Fruit fly (Drosophila melanogaster): Measurements from ENCODE around the gene PGAP5.

PGAP5 gene

DNA sequence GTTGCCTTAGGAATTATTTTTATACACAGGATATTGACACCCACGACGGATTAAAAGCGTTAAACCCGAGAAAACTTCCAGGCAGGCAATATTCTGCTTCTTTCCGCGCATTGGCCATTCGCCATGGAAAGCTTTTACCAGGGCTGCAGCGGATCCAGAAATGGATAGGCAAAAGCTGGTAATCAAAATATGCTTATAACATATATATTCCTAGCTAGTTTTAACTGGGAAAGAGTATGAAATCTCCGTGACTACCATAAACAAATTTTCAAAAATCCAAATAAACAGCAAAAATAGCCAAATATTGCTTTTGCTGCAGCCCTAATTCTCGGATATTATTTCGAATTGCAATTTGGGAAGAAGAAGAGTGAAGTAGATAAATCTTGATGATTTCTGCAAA lies 39.2 kb upstream of the PGAP5 start, which contains the start of the genes PAPLA1 and Rbsn-5:
PAPLA1 (minus strand) TSS at position 141 of the 400 bp plus-strand sequence.
Rbsn-5 (plus strand) TSS at position 335 of the 400 bp plus-strand sequence.
- TF ChIP-seq lola (GFP tag; optimal IDR thresholded peaks at IDR 0.05) (no peak), woc (GFP tag; optimal IDR thresholded peaks at IDR 0.05) (peak; percentile 95), Myc (optimal IDR thresholded peaks at IDR 0.05) (peak; percentile 71), sage (GFP tag; optimal IDR thresholded peaks at IDR 0.05) (no peak), jim (GFP tag; optimal IDR thresholded peaks at IDR 0.05) (no peak), GATAd (GFP tag; optimal IDR thresholded peaks at IDR 0.05) (peak; percentile 83), Sp1 (GFP tag; optimal IDR thresholded peaks at IDR 0.05) (peak; percentile 93), Abd-B (GFP tag; optimal IDR thresholded peaks at IDR 0.05) (no peak), ey (GFP tag; optimal IDR thresholded peaks at IDR 0.05) (peak; percentile 95), Vsx2 (GFP tag; optimal IDR thresholded peaks at IDR 0.05; ENCODE audit: partially characterized antibody) (no peak), usp (GFP tag; optimal IDR thresholded peaks at IDR 0.05) (no peak), pan (optimal IDR thresholded peaks at IDR 0.05) (no peak), CG32264 (GFP tag; optimal IDR thresholded peaks at IDR 0.05) (peak; percentile 84), HLH106 (tag; optimal IDR thresholded peaks at IDR 0.05) (peak; percentile 96), Dfd (GFP tag; optimal IDR thresholded peaks at IDR 0.05) (no peak), Jra (GFP tag; optimal IDR thresholded peaks at IDR 0.05) (peak; percentile 96), br (GFP tag; optimal IDR thresholded peaks at IDR 0.05) (peak; percentile 96), tai (GFP tag; optimal IDR thresholded peaks at IDR 0.05) (peak; percentile 97), fru (GFP tag; optimal IDR thresholded peaks at IDR 0.05) (peak; percentile 95), psq (GFP tag; optimal IDR thresholded peaks at IDR 0.05) (peak; percentile 86), OdsH (GFP tag; optimal IDR thresholded peaks at IDR 0.05) (peak; percentile 93), Dif (GFP tag; optimal IDR thresholded peaks at IDR 0.05; ENCODE audit: partially characterized antibody) (no peak), CrebA (GFP tag; optimal IDR thresholded peaks at IDR 0.05; ENCODE audit: borderline replicate concordance) (no peak), N (GFP tag; optimal IDR thresholded peaks at IDR 0.05) (no peak), Hr83 (GFP tag; optimal IDR thresholded peaks at IDR 0.05; ENCODE audit: poor library complexity, severe bottlenecking) (peak; percentile 93), foxo (GFP tag; optimal IDR thresholded peaks at IDR 0.05) (peak; percentile 51 to 97), brk (GFP tag; optimal IDR thresholded peaks at IDR 0.05) (peak; percentile 93), dmrt93B (GFP tag; optimal IDR thresholded peaks at IDR 0.05) (peak; percentile 84), Hr78 (GFP tag; optimal IDR thresholded peaks at IDR 0.05) (no peak), sv (GFP tag; optimal IDR thresholded peaks at IDR 0.05) (peak; percentile 92), Mio (GFP tag; optimal IDR thresholded peaks at IDR 0.05) (peak; percentile 52), CG9705 (GFP tag; optimal IDR thresholded peaks at IDR 0.05) (peak; percentile 94), dl (GFP tag; optimal IDR thresholded peaks at IDR 0.05; ENCODE audit: insufficient read depth in 1 of 2, partially characterized antibody in 2 of 2) (no peak), h (GFP tag; optimal IDR thresholded peaks at IDR 0.05) (peak; percentile 97), Hnf4 (GFP tag; optimal IDR thresholded peaks at IDR 0.05) (peak; percentile 97), rgr (GFP tag; optimal IDR thresholded peaks at IDR 0.05) (peak; percentile 96), dsf (GFP tag; optimal IDR thresholded peaks at IDR 0.05; ENCODE audit: borderline replicate concordance) (peak; percentile 91), Rel (GFP tag; optimal IDR thresholded peaks at IDR 0.05) (no peak), Rel (tag; optimal IDR thresholded peaks at IDR 0.05) (peak; percentile 81)

DNA sequence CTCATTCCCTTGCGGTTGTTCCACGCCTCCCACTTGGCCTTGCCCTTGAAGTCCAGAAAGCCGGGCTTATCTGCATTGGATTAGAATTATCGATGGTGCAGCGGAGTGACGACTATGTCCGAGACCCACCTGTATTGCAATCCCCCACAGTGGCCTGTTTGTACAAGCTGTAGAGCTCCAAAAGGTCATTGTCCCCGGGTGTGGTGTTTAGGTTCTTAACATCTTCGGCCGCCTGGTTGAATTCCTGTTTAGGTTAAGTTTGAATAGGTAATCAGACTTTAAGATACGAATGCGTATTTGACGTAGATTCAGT lies 36.7 kb upstream of the PGAP5 start:
- no peak for TF ChIP-seq N (GFP tag; optimal IDR thresholded peaks at IDR 0.05)
- TF ChIP-seq tai (GFP tag; optimal IDR thresholded peaks at IDR 0.05): no peak

DNA sequence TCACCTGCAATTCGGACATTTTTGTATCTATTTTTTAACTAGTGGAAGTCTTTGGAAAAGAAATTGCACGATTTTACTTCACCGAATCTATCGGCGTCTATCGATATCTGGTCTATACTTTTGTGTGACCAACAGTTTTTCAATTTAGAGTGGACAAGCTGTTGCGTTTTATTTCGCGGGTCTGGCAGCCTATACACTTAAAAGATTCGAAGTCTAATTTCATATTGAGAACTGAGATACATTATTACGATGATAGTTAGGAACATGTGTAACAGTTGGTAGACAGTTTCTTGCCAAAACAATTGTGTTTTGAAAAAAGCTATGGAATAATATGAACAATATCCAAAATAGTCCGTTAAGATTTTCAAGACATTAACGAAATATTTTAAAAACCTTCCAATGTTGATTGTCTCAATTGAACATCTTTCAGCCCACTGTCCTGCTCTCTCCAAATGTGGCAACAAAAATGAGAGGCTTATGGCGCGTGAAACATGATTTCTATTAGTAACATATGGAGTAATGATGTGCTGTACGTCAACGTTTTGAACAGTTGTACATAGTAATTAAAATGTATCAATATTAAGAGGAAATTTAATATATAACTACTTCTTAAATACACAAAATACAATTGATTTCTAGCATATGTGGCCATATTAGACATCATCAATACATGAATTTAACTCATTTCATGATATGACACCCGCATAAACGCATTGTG lies 36.2 kb upstream of the PGAP5 start, which contains the start of gene Acbp1:
Acbp1 (minus strand) TSS at position 146 of the 718 bp plus-strand sequence.
- TF ChIP-seq Hnf4 (GFP tag; optimal IDR thresholded peaks at IDR 0.05) (peak; percentile 90), HLH106 (tag; optimal IDR thresholded peaks at IDR 0.05) (peak; percentile 97), CrebA (GFP tag; optimal IDR thresholded peaks at IDR 0.05; ENCODE audit: borderline replicate concordance) (peak; percentile 38), fru (GFP tag; optimal IDR thresholded peaks at IDR 0.05) (peak; percentile 95), foxo (GFP tag; optimal IDR thresholded peaks at IDR 0.05) (peak; percentile 53 to 96), Jra (GFP tag; optimal IDR thresholded peaks at IDR 0.05) (peak; percentile 80), Dif (GFP tag; optimal IDR thresholded peaks at IDR 0.05; ENCODE audit: partially characterized antibody) (no peak), Abd-B (GFP tag; optimal IDR thresholded peaks at IDR 0.05) (no peak), N (GFP tag; optimal IDR thresholded peaks at IDR 0.05) (no peak), sv (GFP tag; optimal IDR thresholded peaks at IDR 0.05) (peak; percentile 95), dsf (GFP tag; optimal IDR thresholded peaks at IDR 0.05; ENCODE audit: borderline replicate concordance) (peak; percentile 73), jim (GFP tag; optimal IDR thresholded peaks at IDR 0.05) (no peak), lola (GFP tag; optimal IDR thresholded peaks at IDR 0.05) (no peak), sage (GFP tag; optimal IDR thresholded peaks at IDR 0.05) (peak; percentile 92), rgr (GFP tag; optimal IDR thresholded peaks at IDR 0.05) (peak; percentile 96), pan (optimal IDR thresholded peaks at IDR 0.05) (no peak), woc (GFP tag; optimal IDR thresholded peaks at IDR 0.05) (peak; percentile 98), dmrt93B (GFP tag; optimal IDR thresholded peaks at IDR 0.05) (peak; percentile 90), usp (GFP tag; optimal IDR thresholded peaks at IDR 0.05) (no peak), Myc (optimal IDR thresholded peaks at IDR 0.05) (no peak), Rel (GFP tag; optimal IDR thresholded peaks at IDR 0.05) (peak; percentile 92), Rel (tag; optimal IDR thresholded peaks at IDR 0.05) (peak; percentile 90), Hr83 (GFP tag; optimal IDR thresholded peaks at IDR 0.05; ENCODE audit: poor library complexity, severe bottlenecking) (peak; percentile 90), tai (GFP tag; optimal IDR thresholded peaks at IDR 0.05) (peak; percentile 95), brk (GFP tag; optimal IDR thresholded peaks at IDR 0.05) (peak; percentile 95), OdsH (GFP tag; optimal IDR thresholded peaks at IDR 0.05) (peak; percentile 97), GATAd (GFP tag; optimal IDR thresholded peaks at IDR 0.05) (peak; percentile 67), Vsx2 (GFP tag; optimal IDR thresholded peaks at IDR 0.05; ENCODE audit: partially characterized antibody) (no peak), Sp1 (GFP tag; optimal IDR thresholded peaks at IDR 0.05) (peak; percentile 99), Mio (GFP tag; optimal IDR thresholded peaks at IDR 0.05) (peak; percentile 51), h (GFP tag; optimal IDR thresholded peaks at IDR 0.05) (peak; percentile 94), Hr78 (GFP tag; optimal IDR thresholded peaks at IDR 0.05) (no peak), CG32264 (GFP tag; optimal IDR thresholded peaks at IDR 0.05) (peak; percentile 45), Dfd (GFP tag; optimal IDR thresholded peaks at IDR 0.05) (no peak), br (GFP tag; optimal IDR thresholded peaks at IDR 0.05) (peak; percentile 94), psq (GFP tag; optimal IDR thresholded peaks at IDR 0.05) (peak; percentile 86)
